Fruit fly (Drosophila melanogaster) whole organism, wandering third instar larva: ENCODE data around the gene Unc50.

Experiments used
- Abd-B ChIP-seq: fragments of >200 bp; optimal IDR thresholded peaks from 2 replicates; lab custom pipeline; 2017; ENCODE audit warnings: missing biosample characterization, missing genetic modification characterization
- CG32264 ChIP-seq: fragments of 200-800 bp; sonication (Bioruptor generic); optimal IDR thresholded peaks from 2 replicates; lab custom pipeline; 2016; ENCODE audit warnings: missing biosample characterization, missing genetic modification characterization
- CG9705 ChIP-seq: fragments of 200-800 bp; sonication (Bioruptor generic); optimal IDR thresholded peaks from 2 replicates; lab custom pipeline; 2018; ENCODE audit warnings: missing biosample characterization, mild to moderate bottlenecking, missing genetic modification characterization
- CrebA ChIP-seq: fragments of 200-800 bp; sonication (Bioruptor generic); optimal IDR thresholded peaks from 2 replicates; lab custom pipeline; 2016; ENCODE audit warnings: missing biosample characterization, mild to moderate bottlenecking, missing genetic modification characterization, borderline replicate concordance
- Dfd ChIP-seq: fragments of >200 bp; optimal IDR thresholded peaks from 2 replicates; lab custom pipeline; 2017; ENCODE audit warnings: missing biosample characterization, missing genetic modification characterization
- Dif ChIP-seq: fragments of 200-275, 200-300 bp; sonication (Bioruptor generic); optimal IDR thresholded peaks from 2 replicates; lab custom pipeline; 2018; ENCODE audit warnings: missing biosample characterization, missing genetic modification characterization; ENCODE audit not compliant: partially characterized antibody
- GATAd ChIP-seq: sonication (Bioruptor generic); optimal IDR thresholded peaks from 2 replicates; lab custom pipeline; 2016; ENCODE audit warnings: missing biosample characterization, missing genetic modification characterization
- HLH106 ChIP-seq: fragments of 200-800 bp; optimal IDR thresholded peaks from 3 replicates; lab custom pipeline; 2019; ENCODE audit warnings: missing biosample characterization, mild to moderate bottlenecking, missing genetic modification characterization, moderate library complexity
- Hr78 ChIP-seq: fragments of >200 bp; optimal IDR thresholded peaks from 2 replicates; lab custom pipeline; 2017; ENCODE audit warnings: missing biosample characterization, missing genetic modification characterization
- Hr83 ChIP-seq: fragments of 200-300 bp; sonication (Bioruptor generic); optimal IDR thresholded peaks from 2 replicates; lab custom pipeline; 2016; ENCODE audit warnings: missing biosample characterization, mild to moderate bottlenecking, missing genetic modification characterization, moderate library complexity; ENCODE audit not compliant: poor library complexity, severe bottlenecking
- Jra ChIP-seq: sonication (Bioruptor generic); optimal IDR thresholded peaks from 2 replicates; lab custom pipeline; 2016; ENCODE audit warnings: missing biosample characterization, missing genetic modification characterization
- Mio ChIP-seq: sonication (Bioruptor generic); optimal IDR thresholded peaks from 2 replicates; lab custom pipeline; 2016; ENCODE audit warnings: missing biosample characterization, missing genetic modification characterization
- Myc ChIP-seq: fragments of >200 bp; optimal IDR thresholded peaks from 2 replicates; lab custom pipeline; 2017
- OdsH ChIP-seq: fragments of 200-800 bp; sonication (Bioruptor generic); optimal IDR thresholded peaks from 2 replicates; lab custom pipeline; 2016; ENCODE audit warnings: missing biosample characterization, mild to moderate bottlenecking, missing genetic modification characterization
- Rel ChIP-seq, 2 experiments: fragments of 200-800 bp; sonication (Bioruptor generic) in 1 of 2; optimal IDR thresholded peaks; 2 replicates in 1 of 2; 3 replicates in 1 of 2; lab custom pipeline; 2016 to 2019; ENCODE audit warnings: mild to moderate bottlenecking in 2 of 2, missing biosample characterization in 2 of 2, missing genetic modification characterization in 2 of 2, moderate library complexity in 1 of 2
- Sp1 ChIP-seq: fragments of 200-800 bp; sonication (Bioruptor generic); optimal IDR thresholded peaks from 3 replicates; lab custom pipeline; 2019; ENCODE audit warnings: missing biosample characterization, mild to moderate bottlenecking, missing genetic modification characterization, moderate library complexity
- br ChIP-seq: fragments of 200-800 bp; sonication (Bioruptor generic); optimal IDR thresholded peaks from 2 replicates; lab custom pipeline; 2016; ENCODE audit warnings: missing biosample characterization, missing genetic modification characterization
- brk ChIP-seq: fragments of 200-800 bp; sonication (Bioruptor generic); optimal IDR thresholded peaks from 2 replicates; lab custom pipeline; 2016; ENCODE audit warnings: missing biosample characterization, mild to moderate bottlenecking, missing genetic modification characterization
- dl ChIP-seq, 2 experiments: fragments of 175-275, 200-275 bp in 1 of 2; fragments of 200-275 bp in 1 of 2; sonication (Bioruptor generic); optimal IDR thresholded peaks; lab custom pipeline; 2018; ENCODE audit warnings: mild to moderate bottlenecking in 2 of 2, missing biosample characterization in 2 of 2, missing genetic modification characterization in 2 of 2, moderate library complexity in 2 of 2; ENCODE audit not compliant: partially characterized antibody in 2 of 2, insufficient read depth in 1 of 2
- dmrt93B ChIP-seq: fragments of 200-800 bp; sonication (Bioruptor generic); optimal IDR thresholded peaks from 2 replicates; lab custom pipeline; 2018; ENCODE audit warnings: missing biosample characterization, mild to moderate bottlenecking, missing genetic modification characterization
- dsf ChIP-seq: sonication (Bioruptor generic); optimal IDR thresholded peaks from 2 replicates; lab custom pipeline; 2016; ENCODE audit warnings: missing biosample characterization, missing genetic modification characterization, borderline replicate concordance
- ey ChIP-seq: fragments of 200-800 bp; sonication (Bioruptor generic); optimal IDR thresholded peaks from 2 replicates; lab custom pipeline; 2016; ENCODE audit warnings: missing biosample characterization, missing genetic modification characterization
- foxo ChIP-seq, 2 experiments: fragments of 200-800 bp; sonication (Bioruptor generic); optimal IDR thresholded peaks; 2 replicates in 1 of 2; 3 replicates in 1 of 2; lab custom pipeline; 2016 to 2017; ENCODE audit warnings: missing biosample characterization in 2 of 2, missing genetic modification characterization in 2 of 2
- fru ChIP-seq: fragments of 200-800 bp; sonication (Bioruptor generic); optimal IDR thresholded peaks from 3 replicates; lab custom pipeline; 2016; ENCODE audit warnings: missing biosample characterization, mild to moderate bottlenecking, missing genetic modification characterization
- h ChIP-seq: fragments of 200-800 bp; sonication (Bioruptor generic); optimal IDR thresholded peaks from 3 replicates; lab custom pipeline; 2016; ENCODE audit warnings: missing biosample characterization, mild to moderate bottlenecking, missing genetic modification characterization
- jim ChIP-seq: fragments of 175-275, 200-325 bp; sonication (Bioruptor generic); optimal IDR thresholded peaks from 2 replicates; lab custom pipeline; 2016; ENCODE audit warnings: missing biosample characterization, mild to moderate bottlenecking, missing genetic modification characterization
- lola ChIP-seq: fragments of >200 bp; optimal IDR thresholded peaks from 2 replicates; lab custom pipeline; 2017; ENCODE audit warnings: missing biosample characterization, missing genetic modification characterization
- pan ChIP-seq: fragments of >200 bp; optimal IDR thresholded peaks from 2 replicates; lab custom pipeline; 2017
- psq ChIP-seq: fragments of 200-800 bp; sonication (Bioruptor generic); optimal IDR thresholded peaks from 3 replicates; lab custom pipeline; 2017; ENCODE audit warnings: missing biosample characterization, mild to moderate bottlenecking, missing genetic modification characterization, moderate library complexity
- rgr ChIP-seq: fragments of 200-800 bp; sonication (Bioruptor generic); optimal IDR thresholded peaks from 3 replicates; lab custom pipeline; 2016; ENCODE audit warnings: missing biosample characterization, mild to moderate bottlenecking, missing genetic modification characterization
- sage ChIP-seq: fragments of 200-800 bp; sonication (Bioruptor generic); optimal IDR thresholded peaks from 2 replicates; lab custom pipeline; 2016; ENCODE audit warnings: missing biosample characterization, mild to moderate bottlenecking, missing genetic modification characterization
- sv ChIP-seq: fragments of 200-800 bp; sonication (Bioruptor generic); optimal IDR thresholded peaks from 3 replicates; lab custom pipeline; 2016; ENCODE audit warnings: missing biosample characterization, missing genetic modification characterization
- tai ChIP-seq: sonication (Bioruptor generic); optimal IDR thresholded peaks from 2 replicates; lab custom pipeline; 2016; ENCODE audit warnings: missing biosample characterization, missing genetic modification characterization
- usp ChIP-seq: fragments of >200 bp; optimal IDR thresholded peaks from 2 replicates; lab custom pipeline; 2017; ENCODE audit warnings: missing biosample characterization, missing genetic modification characterization
- woc ChIP-seq: sonication (Bioruptor generic); optimal IDR thresholded peaks from 2 replicates; lab custom pipeline; 2016; ENCODE audit warnings: missing biosample characterization, mild to moderate bottlenecking, missing genetic modification characterization

The Unc50 gene

DNA sequence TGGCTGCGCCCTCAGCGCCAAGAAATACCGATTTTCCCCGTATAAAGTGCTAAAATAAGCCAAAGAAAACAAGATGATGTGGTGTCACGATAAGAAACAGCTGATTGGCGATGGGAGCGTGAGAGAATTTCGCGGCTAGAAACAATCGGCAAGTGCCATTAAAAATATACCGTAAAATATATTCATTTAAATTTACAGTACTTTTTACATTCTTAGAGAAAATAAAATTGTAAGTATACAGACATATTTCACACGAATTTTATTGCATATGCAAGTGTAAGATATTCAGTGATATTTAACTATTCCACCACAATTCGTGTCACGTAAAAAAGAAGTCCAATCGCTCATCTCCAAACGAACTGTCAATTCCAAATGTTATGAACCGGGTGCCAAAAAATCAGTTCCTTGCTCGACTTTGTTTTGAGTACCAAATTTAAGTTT, at the start of gene Unc50, which contains the start of the genes CG11755 and CG8043:
TSS of gene Unc50 (minus strand) at position 54 of the 441 bp plus-strand sequence.
TSS of gene CG11755 (plus strand) at position 356 of the 441 bp plus-strand sequence.
TSS of gene CG8043 (plus strand) at position 356 of the 441 bp plus-strand sequence.
- TF ChIP-seq fru (GFP tag; lab: Kevin White, UChicago): peak; percentile 82
- no peak for TF ChIP-seq lola (GFP tag; lab: Kevin White, UChicago)
- TF ChIP-seq GATAd (GFP tag; lab: Kevin White, UChicago): no peak
- TF ChIP-seq HLH106 (tag; lab: Kevin White, UChicago): peak; percentile 85
- TF ChIP-seq dsf (GFP tag; lab: Kevin White, UChicago): peak; percentile 79
- peak; percentile 86 for TF ChIP-seq h (GFP tag; lab: Kevin White, UChicago)
- peak; percentile 72 for TF ChIP-seq sv
- TF ChIP-seq pan (lab: Kevin White, UChicago): no peak
- peak; percentile 74 for TF ChIP-seq dmrt93B (GFP tag; lab: Kevin White, UChicago)
- TF ChIP-seq Jra: no peak
- TF ChIP-seq brk: no peak
- TF ChIP-seq CG32264 (GFP tag; lab: Kevin White, UChicago): peak; percentile 49
- no peak for TF ChIP-seq Mio (GFP tag; lab: Kevin White, UChicago)
- peak in 1 of 2 experiments; percentile 83 for TF ChIP-seq foxo (GFP tag; optimal IDR thresholded peaks at IDR 0.05; lab: Kevin White, UChicago)
- TF ChIP-seq ey (GFP tag; lab: Kevin White, UChicago): peak; percentile 74
- peak; percentile 95 for TF ChIP-seq woc
- TF ChIP-seq sage (GFP tag; lab: Kevin White, UChicago): peak; percentile 73
- no peak for TF ChIP-seq tai (GFP tag; lab: Kevin White, UChicago)
- no peak for TF ChIP-seq Dfd (GFP tag; lab: Kevin White, UChicago)
- peak; percentile 80 for TF ChIP-seq CG9705
- peak; percentile 70 for TF ChIP-seq psq
- no peak for TF ChIP-seq Rel (GFP tag; optimal IDR thresholded peaks at IDR 0.05; lab: Kevin White, UChicago)
- TF ChIP-seq Rel (tag; optimal IDR thresholded peaks at IDR 0.05; lab: Kevin White, UChicago): peak; percentile 48
- no peak for TF ChIP-seq Abd-B
- no peak for TF ChIP-seq jim (GFP tag; lab: Kevin White, UChicago)
- TF ChIP-seq Dif (GFP tag; lab: Kevin White, UChicago): no peak
- TF ChIP-seq Myc (lab: Kevin White, UChicago): peak; percentile 24
- peak; percentile 82 for TF ChIP-seq rgr (GFP tag; lab: Kevin White, UChicago)
- TF ChIP-seq br (GFP tag; lab: Kevin White, UChicago): peak; percentile 76
- no peak for TF ChIP-seq usp
- TF ChIP-seq Hr83 (GFP tag; lab: Kevin White, UChicago): peak; percentile 47
- peak; percentile 79 for TF ChIP-seq OdsH
- no peak for TF ChIP-seq CrebA (GFP tag; lab: Kevin White, UChicago)
- no peak for TF ChIP-seq Hr78
- TF ChIP-seq dl (GFP tag; optimal IDR thresholded peaks at IDR 0.05; lab: Kevin White, UChicago; ENCODE audit: insufficient read depth in 1 of 2, partially characterized antibody in 2 of 2): no peak
- peak; percentile 74 for TF ChIP-seq Sp1 (GFP tag; lab: Kevin White, UChicago)

DNA sequence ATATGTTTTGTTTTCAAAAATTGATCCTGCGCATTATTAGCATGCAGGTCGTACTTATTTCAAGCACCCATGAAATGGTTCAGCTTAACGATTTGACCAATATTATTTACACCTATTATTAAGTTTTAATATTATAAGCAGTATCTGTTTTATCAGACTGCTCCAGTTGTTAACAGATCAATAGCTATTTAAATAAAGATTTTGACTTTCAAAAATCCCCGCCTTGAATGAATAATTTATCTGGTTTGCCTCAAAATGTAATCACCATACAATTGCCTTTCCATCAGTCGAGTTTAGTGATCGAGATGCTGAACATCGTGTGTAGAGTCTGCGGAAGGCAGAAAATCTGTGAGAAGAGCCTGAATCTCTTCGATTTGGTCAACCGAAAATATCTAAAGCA, 48.8 kb upstream of the Unc50 start, which contains the start of gene ouib:
TSS of gene ouib (plus strand) at position 301 of the 400 bp plus-strand sequence.
- TF ChIP-seq dmrt93B (GFP tag; lab: Kevin White, UChicago) (no peak), OdsH (no peak), Abd-B (no peak), jim (GFP tag; lab: Kevin White, UChicago) (no peak), Hr83 (GFP tag; lab: Kevin White, UChicago) (no peak)

DNA sequence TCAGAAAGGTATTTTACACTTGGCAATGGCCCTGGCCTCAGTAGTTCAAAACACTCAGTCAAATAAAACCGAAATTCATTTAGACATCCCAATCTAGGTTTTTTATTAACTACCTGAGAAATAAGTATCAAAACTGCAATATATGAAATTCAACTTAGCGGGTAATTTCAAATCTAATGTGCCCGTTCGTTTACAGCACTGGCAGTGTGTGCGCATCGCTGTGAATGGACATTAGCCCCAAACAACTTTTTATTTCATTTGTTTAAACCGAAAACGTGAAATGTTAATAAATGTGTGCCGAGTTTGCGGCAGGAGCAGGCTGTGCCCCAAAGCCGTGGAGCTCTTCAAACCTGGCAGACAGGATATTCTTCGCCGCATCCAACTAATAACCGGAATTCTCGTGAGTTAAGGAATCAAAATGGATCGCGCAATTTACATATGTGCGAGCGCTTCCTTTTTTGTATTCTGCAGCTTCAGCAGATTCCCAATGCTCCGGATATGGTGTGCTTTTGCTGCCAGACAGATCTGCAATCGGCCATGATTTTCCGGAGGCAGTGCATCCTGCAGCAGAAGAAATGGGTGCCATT, 46.6 kb upstream of the Unc50 start, which contains the start of gene nom:
TSS of gene nom (plus strand) at position 213 of the 587 bp plus-strand sequence.
- TF ChIP-seq Rel (GFP tag; optimal IDR thresholded peaks at IDR 0.05; lab: Kevin White, UChicago) (no peak), Rel (tag; optimal IDR thresholded peaks at IDR 0.05; lab: Kevin White, UChicago) (peak; percentile 77), br (GFP tag; lab: Kevin White, UChicago) (no peak)
